Worm (Caenorhabditis elegans) whole organism, L4 larva: Measurements from ENCODE around the gene srh-128.

Source experiments
- dpl-1 ChIP-seq: fragments of 150-350 bp; optimal IDR thresholded peaks from 2 replicates; lab custom pipeline; 2014; ENCODE audit warnings: missing biosample characterization, missing genetic modification reagents, missing genetic modification characterization
- dve-1 ChIP-seq: sonication (generic microtip); optimal IDR thresholded peaks from 2 replicates; lab custom pipeline; 2017; ENCODE audit warnings: antibody characterized with exemption, mild to moderate bottlenecking, missing genetic modification characterization, missing compliant biosample characterization; ENCODE audit not compliant: insufficient read depth
- hlh-30 ChIP-seq: sonication (generic microtip); optimal IDR thresholded peaks from 2 replicates; lab custom pipeline; 2017; ENCODE audit warnings: antibody characterized with exemption, mild to moderate bottlenecking, missing genetic modification characterization, missing compliant biosample characterization; ENCODE audit not compliant: insufficient read depth
- lin-38 ChIP-seq: fragments of 200-800 bp; sonication (Bioruptor generic); IDR thresholded peaks from 2 replicates; pipeline ENCODE4 v1.3.6; 2022; ENCODE audit warnings: missing genetic modification reagents, missing genetic modification characterization, missing compliant biosample characterization
- vab-7 ChIP-seq: fragments of 200-800 bp; sonication (Bioruptor generic); IDR thresholded peaks from 2 replicates; pipeline ENCODE4 v1.3.6; 2022; ENCODE audit warnings: missing genetic modification reagents, missing genetic modification characterization, missing compliant biosample characterization

- TF ChIP-seq vab-7 (no peak), dve-1 (tag; lab: Kevin White, UChicago) (no peak), dpl-1 (GFP tag; lab: Kevin White, UChicago) (no peak), hlh-30 (no peak), lin-38 (GFP tag; lab: Robert Waterston, UW) (no peak)
Measured at ce11 chrII:2690080-2690479, 15.0 kb downstream of the srh-128 start, which contains the start of gene nspf-3.
